Worm (Caenorhabditis elegans) whole organism, L3 larva: ENCODE results near the gene F49C12.6.

Experiments used
- R02D3.7 ChIP-seq: fragments of 150-350 bp; optimal IDR thresholded peaks from 2 replicates; lab custom pipeline; 2014; ENCODE audit warnings: missing biosample characterization, missing genetic modification characterization
- aly-2 ChIP-seq: fragments of 150-350 bp; optimal IDR thresholded peaks from 2 replicates; lab custom pipeline; 2014; ENCODE audit warnings: missing biosample characterization, missing genetic modification characterization
- ama-1 ChIP-seq: fragments of 150-350 bp; optimal IDR thresholded peaks from 2 replicates; lab custom pipeline; 2018
- ceh-28 ChIP-seq: fragments of 150-350 bp; optimal IDR thresholded peaks from 2 replicates; lab custom pipeline; 2014; ENCODE audit warnings: missing biosample characterization, missing genetic modification reagents, missing genetic modification characterization
- ceh-82 ChIP-seq: fragments of 150-350 bp; optimal IDR thresholded peaks from 2 replicates; lab custom pipeline; 2014; ENCODE audit warnings: missing biosample characterization, missing genetic modification characterization
- ceh-9 ChIP-seq: sonication (generic microtip); optimal IDR thresholded peaks from 2 replicates; lab custom pipeline; 2018; ENCODE audit warnings: missing biosample characterization, missing genetic modification characterization
- daf-12 ChIP-seq: fragments of 150-350 bp; optimal IDR thresholded peaks from 2 replicates; lab custom pipeline; 2014; ENCODE audit warnings: missing biosample characterization, missing genetic modification reagents, missing genetic modification characterization
- egl-27 ChIP-seq: sonication (generic microtip); optimal IDR thresholded peaks from 4 replicates; lab custom pipeline; 2017; ENCODE audit warnings: missing biosample characterization, missing genetic modification reagents, missing genetic modification characterization
- egl-5 ChIP-seq: fragments of 150-350 bp; optimal IDR thresholded peaks from 2 replicates; lab custom pipeline; 2017; ENCODE audit warnings: missing biosample characterization, missing genetic modification reagents, missing genetic modification characterization, inconsistent platforms
- elt-1 ChIP-seq: fragments of 150-350 bp; optimal IDR thresholded peaks from 2 replicates; lab custom pipeline; 2014; ENCODE audit warnings: missing biosample characterization, missing genetic modification characterization
- elt-3 ChIP-seq, 3 experiments: fragments of 150-350 bp in 1 of 3; sonication (generic microtip) in 2 of 3; optimal IDR thresholded peaks; 2 replicates in 2 of 3; 4 replicates in 1 of 3; lab custom pipeline; 2014 to 2017; ENCODE audit warnings: missing biosample characterization in 3 of 3, missing genetic modification characterization in 3 of 3
- eor-1 ChIP-seq, 2 experiments: fragments of 150-350 bp; optimal IDR thresholded peaks; 2 replicates each; lab custom pipeline; 2014 to 2018; ENCODE audit warnings: missing biosample characterization in 2 of 2, missing genetic modification characterization in 2 of 2
- fos-1 ChIP-seq: fragments of 150-350 bp; optimal IDR thresholded peaks from 2 replicates; lab custom pipeline; 2014; ENCODE audit warnings: missing biosample characterization, missing genetic modification characterization
- jun-1 ChIP-seq: fragments of 150-350 bp; optimal IDR thresholded peaks from 2 replicates; lab custom pipeline; 2014; ENCODE audit warnings: missing biosample characterization, missing genetic modification reagents, missing genetic modification characterization
- lin-15B ChIP-seq: fragments of 150-350 bp; optimal IDR thresholded peaks from 2 replicates; lab custom pipeline; 2014; ENCODE audit warnings: missing biosample characterization, missing genetic modification characterization
- lsy-12 ChIP-seq: sonication (generic microtip); optimal IDR thresholded peaks from 2 replicates; lab custom pipeline; 2016; ENCODE audit warnings: mild to moderate bottlenecking, missing genetic modification characterization, missing compliant biosample characterization
- mdl-1 ChIP-seq: fragments of 150-350 bp; optimal IDR thresholded peaks from 2 replicates; lab custom pipeline; 2014; ENCODE audit warnings: missing biosample characterization, missing genetic modification characterization
- mml-1 ChIP-seq: fragments of 150-350 bp; sonication (generic microtip); optimal IDR thresholded peaks from 3 replicates; lab custom pipeline; 2014; ENCODE audit warnings: missing biosample characterization, missing genetic modification characterization
- nhr-11 ChIP-seq: fragments of 150-350 bp; optimal IDR thresholded peaks from 2 replicates; lab custom pipeline; 2014; ENCODE audit warnings: missing biosample characterization, missing genetic modification characterization
- nhr-12 ChIP-seq: fragments of 150-350 bp; optimal IDR thresholded peaks from 2 replicates; lab custom pipeline; 2014; ENCODE audit warnings: missing biosample characterization, missing genetic modification characterization
- nhr-23 ChIP-seq: fragments of 150-350 bp; optimal IDR thresholded peaks from 2 replicates; lab custom pipeline; 2014; ENCODE audit warnings: missing biosample characterization, missing genetic modification reagents, missing genetic modification characterization
- nhr-237 ChIP-seq: fragments of 150-350 bp; optimal IDR thresholded peaks from 2 replicates; lab custom pipeline; 2014; ENCODE audit warnings: missing biosample characterization, missing genetic modification characterization
- nhr-25 ChIP-seq: sonication (generic microtip); optimal IDR thresholded peaks from 2 replicates; lab custom pipeline; 2017; ENCODE audit warnings: missing biosample characterization, missing genetic modification characterization
- nhr-43 ChIP-seq: sonication (generic microtip); optimal IDR thresholded peaks from 2 replicates; lab custom pipeline; 2016; ENCODE audit warnings: mild to moderate bottlenecking, missing genetic modification characterization, missing compliant biosample characterization; ENCODE audit not compliant: poor library complexity, severe bottlenecking
- nhr-77 ChIP-seq: fragments of 150-350 bp; optimal IDR thresholded peaks from 2 replicates; lab custom pipeline; 2014; ENCODE audit warnings: missing biosample characterization, missing genetic modification characterization
- pha-4 ChIP-seq: fragments of 150-350 bp; optimal IDR thresholded peaks from 2 replicates; lab custom pipeline; 2014; ENCODE audit warnings: missing biosample characterization, missing genetic modification reagents, missing genetic modification characterization
- pqm-1 ChIP-seq: fragments of 150-350 bp; optimal IDR thresholded peaks from 2 replicates; lab custom pipeline; 2017; ENCODE audit warnings: missing biosample characterization, missing genetic modification characterization, inconsistent platforms
- sea-2 ChIP-seq: fragments of 150-350 bp; sonication (generic microtip); optimal IDR thresholded peaks from 4 replicates; lab custom pipeline; 2014; ENCODE audit warnings: missing biosample characterization, missing genetic modification reagents, missing genetic modification characterization
- skn-1 ChIP-seq: fragments of 150-350 bp; optimal IDR thresholded peaks from 2 replicates; lab custom pipeline; 2014; ENCODE audit warnings: missing biosample characterization, missing genetic modification characterization
- snpc-4 ChIP-seq: fragments of 150-350 bp; optimal IDR thresholded peaks from 2 replicates; lab custom pipeline; 2014; ENCODE audit warnings: missing biosample characterization, missing genetic modification characterization
- tbx-2 ChIP-seq: sonication (generic microtip); optimal IDR thresholded peaks from 2 replicates; lab custom pipeline; 2016; ENCODE audit warnings: mild to moderate bottlenecking, missing genetic modification characterization, missing compliant biosample characterization
- unc-39 ChIP-seq: sonication (generic microtip); optimal IDR thresholded peaks from 4 replicates; lab custom pipeline; 2017; ENCODE audit warnings: missing biosample characterization, missing genetic modification characterization
- zag-1 ChIP-seq: fragments of 150-350 bp; optimal IDR thresholded peaks from 2 replicates; lab custom pipeline; 2014; ENCODE audit warnings: missing biosample characterization, missing genetic modification characterization
- ztf-4 ChIP-seq: fragments of 150-350 bp; optimal IDR thresholded peaks from 2 replicates; lab custom pipeline; 2014; ENCODE audit warnings: missing biosample characterization, missing genetic modification characterization

F49C12.6 gene

ce11 chrIV:9264513-9264912 is 44.4 kb downstream of the F49C12.6 start:
- TF ChIP-seq lin-15B (tag; lab: Kevin White, UChicago), result no peak
- no peak for TF ChIP-seq snpc-4 (tag; lab: Kevin White, UChicago)
- no peak for TF ChIP-seq nhr-11 (tag; lab: Kevin White, UChicago)
- no peak for TF ChIP-seq elt-3 (tag; optimal IDR thresholded peaks at IDR 0.05; lab: Kevin White, UChicago)
- TF ChIP-seq nhr-25, result no peak
- TF ChIP-seq pqm-1 (tag; lab: Kevin White, UChicago), result no peak
- TF ChIP-seq, all 47 proteins: peak for 0

- TF ChIP-seq lsy-12 (tag; lab: Kevin White, UChicago), result no peak
Measured at ce11 chrIV:9263812-9264320, 45.0 kb downstream of the F49C12.6 start, which contains the start of gene flh-1. TSS of gene flh-1 (minus strand) at chrIV:9264270.

- TF ChIP-seq egl-27, result no peak
- no peak for TF ChIP-seq pqm-1 (tag; lab: Kevin White, UChicago)
- TF ChIP-seq skn-1 (tag; lab: Kevin White, UChicago), result no peak
- TF ChIP-seq ztf-4 (tag; lab: Kevin White, UChicago), result no peak
- TF ChIP-seq mml-1 (tag; lab: Kevin White, UChicago), result no peak
- no peak for TF ChIP-seq egl-5
- TF ChIP-seq nhr-77 (tag; lab: Kevin White, UChicago), result no peak
- no peak for TF ChIP-seq ceh-9 (tag; lab: Kevin White, UChicago)
- no peak for TF ChIP-seq ceh-28
- no peak for TF ChIP-seq jun-1 (tag; lab: Kevin White, UChicago)
- TF ChIP-seq eor-1 (tag; optimal IDR thresholded peaks at IDR 0.05; lab: Kevin White, UChicago), result no peak
- no peak for TF ChIP-seq fos-1 (tag; lab: Kevin White, UChicago)
- TF ChIP-seq ama-1 (lab: Kevin White, UChicago), result no peak
- TF ChIP-seq zag-1 (tag; lab: Kevin White, UChicago), result no peak
- TF ChIP-seq sea-2, result no peak
- no peak for TF ChIP-seq R02D3.7
- TF ChIP-seq pha-4, result no peak
- TF ChIP-seq snpc-4 (tag; lab: Kevin White, UChicago), result no peak
Measured at ce11 chrIV:9262295-9262694, 46.6 kb downstream of the F49C12.6 start.

ce11 chrIV:9261687-9262086 is 47.2 kb downstream of the F49C12.6 start, which contains the start of gene col-120:
TSS of gene col-120 (minus strand) at chrIV:9261787.
- no peak for TF ChIP-seq elt-3 (tag; optimal IDR thresholded peaks at IDR 0.05; lab: Kevin White, UChicago)
- TF ChIP-seq ceh-82 (tag; lab: Kevin White, UChicago), result no peak
- no peak for TF ChIP-seq nhr-43 (tag; lab: Kevin White, UChicago)
- no peak for TF ChIP-seq nhr-12 (tag; lab: Kevin White, UChicago)
- no peak for TF ChIP-seq lsy-12 (tag; lab: Kevin White, UChicago)
- TF ChIP-seq tbx-2, result no peak
- no peak for TF ChIP-seq nhr-77 (tag; lab: Kevin White, UChicago)
- TF ChIP-seq daf-12 (tag; lab: Kevin White, UChicago), result no peak
- TF ChIP-seq aly-2 (tag; lab: Kevin White, UChicago), result no peak
- no peak for TF ChIP-seq nhr-237 (tag; lab: Kevin White, UChicago)
- TF ChIP-seq fos-1 (tag; lab: Kevin White, UChicago), result no peak
- no peak for TF ChIP-seq mdl-1 (tag; lab: Kevin White, UChicago)
- TF ChIP-seq ama-1 (lab: Kevin White, UChicago), result no peak
- no peak for TF ChIP-seq pqm-1 (tag; lab: Kevin White, UChicago)
- no peak for TF ChIP-seq ztf-4 (tag; lab: Kevin White, UChicago)
- TF ChIP-seq sea-2, result no peak
- no peak for TF ChIP-seq elt-1 (tag; lab: Kevin White, UChicago)

- TF ChIP-seq ztf-4 (tag; lab: Kevin White, UChicago) (no peak), mml-1 (tag; lab: Kevin White, UChicago) (no peak), nhr-11 (tag; lab: Kevin White, UChicago) (no peak), nhr-23 (tag; lab: Kevin White, UChicago) (no peak), ama-1 (lab: Kevin White, UChicago) (no peak), nhr-77 (tag; lab: Kevin White, UChicago) (no peak), unc-39 (tag; lab: Kevin White, UChicago) (no peak)
Measured at ce11 chrIV:9260826-9261225, 48.0 kb downstream of the F49C12.6 start.
